Worm (Caenorhabditis elegans) whole organism, early embryonic: ENCODE measurements around the gene clec-51.

Experiments used
- B0310.2 ChIP-seq: sonication (generic microtip); optimal IDR thresholded peaks from 2 replicates; lab custom pipeline; 2016; ENCODE audit warnings: mild to moderate bottlenecking, missing genetic modification characterization, missing compliant biosample characterization
- F13C5.2 ChIP-seq: sonication (generic microtip); optimal IDR thresholded peaks from 2 replicates; lab custom pipeline; 2017; ENCODE audit warnings: mild to moderate bottlenecking, missing genetic modification characterization, inconsistent platforms, missing compliant biosample characterization
- aly-1 ChIP-seq: sonication (generic microtip); optimal IDR thresholded peaks from 2 replicates; lab custom pipeline; 2016; ENCODE audit warnings: missing genetic modification characterization, missing compliant biosample characterization
- ama-1 ChIP-seq: fragments of 150-350 bp; optimal IDR thresholded peaks from 2 replicates; lab custom pipeline; 2014
- ceh-13 ChIP-seq: fragments of 200-800 bp; sonication (Bioruptor generic); optimal IDR thresholded peaks from 2 replicates; lab custom pipeline; 2018; ENCODE audit warnings: mild to moderate bottlenecking, missing genetic modification characterization, missing compliant biosample characterization
- ceh-36 ChIP-seq: sonication (generic microtip); optimal IDR thresholded peaks from 2 replicates; lab custom pipeline; 2016; ENCODE audit warnings: missing genetic modification characterization, inconsistent platforms, missing compliant biosample characterization
- ets-7 ChIP-seq: sonication (generic microtip); optimal IDR thresholded peaks from 2 replicates; lab custom pipeline; 2016; ENCODE audit warnings: missing genotype, missing genetic modification characterization, missing compliant biosample characterization
- flt-1 ChIP-seq: fragments of 200-800 bp; sonication (Bioruptor generic); IDR thresholded peaks from 2 replicates; pipeline ENCODE4 v1.3.6; 2022; ENCODE audit warnings: missing genetic modification characterization, missing compliant biosample characterization
- hmbx-1 ChIP-seq: sonication (generic microtip); optimal IDR thresholded peaks from 2 replicates; lab custom pipeline; 2016; ENCODE audit warnings: mild to moderate bottlenecking, missing genetic modification characterization, missing compliant biosample characterization
- hmg-4 ChIP-seq: fragments of 200-800 bp; sonication (Bioruptor generic); optimal IDR thresholded peaks from 2 replicates; lab custom pipeline; 2018; ENCODE audit warnings: mild to moderate bottlenecking, missing genetic modification characterization, missing compliant biosample characterization
- hnd-1 ChIP-seq: sonication (generic microtip); optimal IDR thresholded peaks from 2 replicates; lab custom pipeline; 2016; ENCODE audit warnings: missing genetic modification characterization, missing compliant biosample characterization
- pes-1 ChIP-seq: fragments of 200-800 bp; sonication (Bioruptor generic); IDR thresholded peaks from 2 replicates; pipeline ENCODE4 v1.3.6; 2022; ENCODE audit warnings: missing genetic modification reagents, missing genetic modification characterization, missing compliant biosample characterization
- scrt-1 ChIP-seq: fragments of 200-800 bp; sonication (Bioruptor generic); IDR thresholded peaks from 2 replicates; pipeline ENCODE4 v1.3.6; 2022; ENCODE audit warnings: missing genetic modification characterization, missing compliant biosample characterization
- sea-1 ChIP-seq: fragments of 200-800 bp; sonication (Bioruptor generic); conservative IDR thresholded peaks from 2 replicates; pipeline ENCODE4 v1.3.6; 2022; ENCODE audit warnings: missing genetic modification characterization, missing compliant biosample characterization
- tbx-11 ChIP-seq: fragments of 200-800 bp; sonication (Bioruptor generic); IDR thresholded peaks from 2 replicates; pipeline ENCODE4 v1.3.6; 2022; ENCODE audit warnings: missing genetic modification characterization, missing compliant biosample characterization
- tbx-37 ChIP-seq: fragments of 200-800 bp; sonication (Bioruptor generic); conservative IDR thresholded peaks from 2 replicates; pipeline ENCODE4 v1.3.6; 2022; ENCODE audit warnings: missing genetic modification reagents, missing genetic modification characterization, missing compliant biosample characterization
- tra-4 ChIP-seq: sonication (generic microtip); optimal IDR thresholded peaks from 2 replicates; lab custom pipeline; 2017; ENCODE audit warnings: missing genetic modification characterization, missing compliant biosample characterization

clec-51 gene

DNA sequence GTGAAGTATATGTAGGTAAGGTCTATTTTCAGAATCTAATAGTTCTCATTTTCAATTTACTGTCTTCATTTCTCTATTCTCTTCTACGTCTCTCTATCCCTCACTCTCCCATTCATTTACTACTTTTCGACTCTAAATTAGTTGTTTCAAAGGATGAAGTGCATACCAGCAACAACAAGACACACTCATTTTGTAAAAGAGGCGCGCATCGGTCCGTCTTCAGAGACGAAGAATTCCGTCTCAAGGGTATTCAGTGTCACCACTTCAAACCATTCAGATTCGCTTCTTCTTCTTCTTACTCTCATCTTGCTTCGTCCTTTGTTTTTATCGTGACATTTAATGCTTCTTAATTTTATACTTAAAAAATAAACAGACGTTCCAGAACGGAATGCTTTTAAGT is 7.8 kb upstream of the clec-51 start:
- TF ChIP-seq tra-4 (tag; lab: Kevin White, UChicago) (no peak), pes-1 (GFP tag; lab: Robert Waterston, UW) (no peak), sea-1 (GFP tag; lab: Robert Waterston, UW) (no peak), hmbx-1 (tag; lab: Kevin White, UChicago) (no peak)

DNA sequence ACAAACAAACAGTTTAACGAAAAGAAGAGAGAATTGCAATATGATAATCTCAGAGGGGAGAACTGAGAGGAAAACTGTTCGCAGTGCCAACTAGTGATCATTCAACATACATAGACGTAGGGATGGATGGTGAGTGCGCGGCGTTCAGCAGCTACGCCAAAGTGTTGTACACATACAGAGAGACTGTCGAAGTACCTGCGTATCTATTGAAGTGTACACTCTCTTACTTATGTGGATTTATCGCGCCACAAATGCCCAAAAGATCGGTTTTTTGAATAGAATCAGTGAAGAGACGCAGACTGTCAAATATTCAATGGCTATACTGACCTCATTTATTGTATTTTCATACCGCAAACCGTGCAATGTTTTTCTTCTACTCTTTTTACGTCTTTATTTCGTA is 6.7 kb upstream of the clec-51 start:
- no peak for TF ChIP-seq hmg-4 (GFP tag; lab: Kevin White, UChicago)
- no peak for TF ChIP-seq ceh-36 (tag; lab: Kevin White, UChicago)
- no peak for TF ChIP-seq ceh-13 (GFP tag; lab: Kevin White, UChicago)
- TF ChIP-seq tra-4 (tag; lab: Kevin White, UChicago), result no peak
- no peak for TF ChIP-seq ets-7 (tag; lab: Kevin White, UChicago)
- no peak for TF ChIP-seq F13C5.2
- no peak for TF ChIP-seq hnd-1 (tag; lab: Kevin White, UChicago)
- TF ChIP-seq tbx-37 (GFP tag; lab: Robert Waterston, UW), result no peak
- no peak for TF ChIP-seq sea-1 (GFP tag; lab: Robert Waterston, UW)
- TF ChIP-seq pes-1 (GFP tag; lab: Robert Waterston, UW), result no peak
- TF ChIP-seq aly-1 (tag; lab: Kevin White, UChicago), result no peak
- TF ChIP-seq B0310.2 (tag; lab: Kevin White, UChicago), result no peak
- no peak for TF ChIP-seq flt-1 (GFP tag; lab: Robert Waterston, UW)
- TF ChIP-seq hmbx-1 (tag; lab: Kevin White, UChicago), result no peak
- TF ChIP-seq scrt-1, result no peak
- no peak for TF ChIP-seq ama-1 (lab: Kevin White, UChicago)

DNA sequence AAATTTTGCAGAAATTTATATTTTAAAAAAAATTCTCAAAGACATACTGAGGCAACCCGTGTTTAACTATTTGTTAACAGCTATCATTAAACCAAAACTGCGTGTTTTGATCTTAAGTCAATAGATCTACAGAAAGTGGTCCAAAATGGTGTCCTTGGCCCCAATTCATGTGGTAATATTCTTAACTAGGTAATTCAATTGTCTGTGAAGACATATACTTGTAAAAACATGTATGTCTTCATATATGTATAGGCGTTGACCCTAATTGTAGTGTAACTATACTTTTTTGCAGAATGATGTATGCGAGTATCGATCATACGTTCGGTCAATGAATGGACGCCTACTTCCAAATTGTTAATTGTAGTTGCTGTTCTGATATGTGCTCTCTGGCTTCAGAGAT is 6.1 kb upstream of the clec-51 start, which contains the start of gene C07G1.15:
Gene C07G1.15 (plus strand): TSS at position 301 of the 400 bp plus-strand sequence.
- TF ChIP-seq ama-1 (lab: Kevin White, UChicago), result no peak
- no peak for TF ChIP-seq hnd-1 (tag; lab: Kevin White, UChicago)
- TF ChIP-seq tbx-11 (GFP tag; lab: Robert Waterston, UW), result no peak
- no peak for TF ChIP-seq aly-1 (tag; lab: Kevin White, UChicago)
- TF ChIP-seq pes-1 (GFP tag; lab: Robert Waterston, UW), result no peak
- no peak for TF ChIP-seq ets-7 (tag; lab: Kevin White, UChicago)
- no peak for TF ChIP-seq hmg-4 (GFP tag; lab: Kevin White, UChicago)
- no peak for TF ChIP-seq tra-4 (tag; lab: Kevin White, UChicago)
- no peak for TF ChIP-seq ceh-36 (tag; lab: Kevin White, UChicago)
- TF ChIP-seq flt-1 (GFP tag; lab: Robert Waterston, UW), result no peak

DNA sequence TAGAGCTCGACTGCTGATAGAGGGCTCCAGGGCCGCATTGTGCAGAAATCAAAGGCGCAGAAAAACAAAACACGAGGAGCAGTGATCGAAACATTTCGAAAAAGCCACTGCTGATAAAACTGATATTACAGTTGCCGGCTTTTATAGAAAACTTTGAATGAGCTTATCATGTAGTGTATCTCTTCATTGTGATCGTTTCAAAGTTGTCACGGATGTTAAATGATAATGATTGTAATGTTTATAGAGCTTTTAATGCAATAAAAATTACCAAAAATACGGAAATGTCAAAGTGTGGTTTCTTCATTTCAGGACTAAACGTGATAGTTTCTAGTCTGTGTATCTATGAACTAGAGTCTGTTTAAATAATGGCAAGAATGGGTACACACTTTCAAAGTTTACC is 5.1 kb upstream of the clec-51 start, which contains the start of gene clec-52:
Gene clec-52 (minus strand): TSS at position 101 of the 400 bp plus-strand sequence.
- TF ChIP-seq B0310.2 (tag; lab: Kevin White, UChicago), result no peak
- TF ChIP-seq ceh-13 (GFP tag; lab: Kevin White, UChicago), result no peak
- no peak for TF ChIP-seq tbx-11 (GFP tag; lab: Robert Waterston, UW)
- TF ChIP-seq ets-7 (tag; lab: Kevin White, UChicago), result no peak
- TF ChIP-seq hmg-4 (GFP tag; lab: Kevin White, UChicago), result no peak
- no peak for TF ChIP-seq hmbx-1 (tag; lab: Kevin White, UChicago)
- TF ChIP-seq ceh-36 (tag; lab: Kevin White, UChicago), result no peak
- no peak for TF ChIP-seq ama-1 (lab: Kevin White, UChicago)
- no peak for TF ChIP-seq tbx-37 (GFP tag; lab: Robert Waterston, UW)
- no peak for TF ChIP-seq flt-1 (GFP tag; lab: Robert Waterston, UW)
- no peak for TF ChIP-seq hnd-1 (tag; lab: Kevin White, UChicago)
- TF ChIP-seq aly-1 (tag; lab: Kevin White, UChicago), result no peak
- no peak for TF ChIP-seq tra-4 (tag; lab: Kevin White, UChicago)
- TF ChIP-seq sea-1 (GFP tag; lab: Robert Waterston, UW), result no peak
- no peak for TF ChIP-seq pes-1 (GFP tag; lab: Robert Waterston, UW)
- TF ChIP-seq scrt-1, result no peak
- TF ChIP-seq F13C5.2, result no peak

DNA sequence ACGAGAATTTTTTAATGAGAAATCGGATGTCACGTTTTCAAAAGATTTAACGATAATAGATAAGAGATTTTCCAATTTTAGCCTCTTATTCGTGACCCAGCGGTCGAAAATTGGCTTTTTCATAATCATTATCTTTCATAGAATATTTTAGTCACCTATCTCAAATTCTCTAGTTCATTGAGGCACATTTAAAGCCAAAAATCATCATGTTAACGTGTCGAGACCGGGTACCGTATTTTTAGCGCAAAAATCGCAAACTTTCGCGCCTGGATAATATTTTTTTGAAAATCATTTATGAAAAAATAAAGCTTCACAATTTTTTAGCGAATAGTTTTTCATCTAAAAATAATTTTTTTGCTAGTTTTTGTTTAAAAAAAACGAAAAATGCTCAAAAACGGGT is 2.4 kb upstream of the clec-51 start, which contains the start of gene B0218.7:
Gene B0218.7 (minus strand): TSS at position 101 of the 400 bp plus-strand sequence.
- TF ChIP-seq tbx-37 (GFP tag; lab: Robert Waterston, UW) (no peak), B0310.2 (tag; lab: Kevin White, UChicago) (no peak), pes-1 (GFP tag; lab: Robert Waterston, UW) (no peak), ceh-13 (GFP tag; lab: Kevin White, UChicago) (no peak), ama-1 (lab: Kevin White, UChicago) (no peak), ets-7 (tag; lab: Kevin White, UChicago) (no peak), tra-4 (tag; lab: Kevin White, UChicago) (no peak), tbx-11 (GFP tag; lab: Robert Waterston, UW) (no peak), flt-1 (GFP tag; lab: Robert Waterston, UW) (no peak), sea-1 (GFP tag; lab: Robert Waterston, UW) (no peak), hmbx-1 (tag; lab: Kevin White, UChicago) (no peak), ceh-36 (tag; lab: Kevin White, UChicago) (no peak), hnd-1 (tag; lab: Kevin White, UChicago) (no peak), hmg-4 (GFP tag; lab: Kevin White, UChicago) (no peak), scrt-1 (no peak), F13C5.2 (no peak), aly-1 (tag; lab: Kevin White, UChicago) (no peak)

DNA sequence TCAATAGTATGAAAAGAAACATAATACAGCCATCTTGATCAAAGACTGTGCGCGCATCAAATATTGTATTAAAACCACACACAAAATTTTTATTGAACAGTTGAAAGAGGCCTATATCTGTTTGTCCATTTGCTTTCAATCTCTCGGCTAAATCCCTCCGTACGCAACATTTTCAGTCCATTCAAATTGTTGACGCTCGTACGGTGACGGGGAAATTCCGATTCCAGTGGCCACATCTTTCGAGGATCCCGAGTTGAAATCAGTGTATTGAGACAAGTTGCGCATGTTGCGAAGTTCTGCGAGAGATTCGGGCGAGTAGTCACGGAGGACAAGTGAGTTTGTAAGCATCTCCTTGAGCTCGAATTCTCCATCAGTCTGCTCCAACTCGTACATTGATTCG is 915 bp upstream of the clec-51 start:
- TF ChIP-seq tbx-11 (GFP tag; lab: Robert Waterston, UW) (no peak), flt-1 (GFP tag; lab: Robert Waterston, UW) (no peak), aly-1 (tag; lab: Kevin White, UChicago) (no peak), hmbx-1 (tag; lab: Kevin White, UChicago) (no peak), hmg-4 (GFP tag; lab: Kevin White, UChicago) (no peak), pes-1 (GFP tag; lab: Robert Waterston, UW) (no peak), ceh-36 (tag; lab: Kevin White, UChicago) (no peak), B0310.2 (tag; lab: Kevin White, UChicago) (no peak), sea-1 (GFP tag; lab: Robert Waterston, UW) (no peak), scrt-1 (no peak), F13C5.2 (no peak), tra-4 (tag; lab: Kevin White, UChicago) (no peak), ets-7 (tag; lab: Kevin White, UChicago) (no peak), ceh-13 (GFP tag; lab: Kevin White, UChicago) (no peak)
